Fruit fly (Drosophila melanogaster) whole organism, embryonic: Measurements from ENCODE around the gene et.

ENCODE experiments used
- C15 ChIP-seq: fragments of 200-800 bp; sonication (Bioruptor generic); IDR thresholded peaks from 3 replicates; pipeline ENCODE4 v1.3.6; 2022; ENCODE audit warnings: missing biosample characterization, missing genetic modification characterization
- CG10654 ChIP-seq: fragments of 200-800 bp; sonication (Bioruptor generic); optimal IDR thresholded peaks from 2 replicates; lab custom pipeline; 2016; ENCODE audit warnings: missing biosample characterization, missing genetic modification characterization
- CG10959 ChIP-seq: fragments of 200-800 bp; sonication (Bioruptor generic); IDR thresholded peaks from 2 replicates; pipeline ENCODE4 v1.3.6; 2022; ENCODE audit warnings: missing biosample characterization, missing genetic modification characterization
- CG11085 ChIP-seq: fragments of 200-800 bp; sonication (Bioruptor generic); IDR thresholded peaks from 2 replicates; pipeline ENCODE4 v1.3.6; 2022; ENCODE audit warnings: missing biosample characterization, missing genetic modification characterization
- CG15011 ChIP-seq: fragments of 200-800 bp; sonication (Bioruptor generic); optimal IDR thresholded peaks from 3 replicates; lab custom pipeline; 2018; ENCODE audit warnings: missing biosample characterization, mild to moderate bottlenecking, missing genetic modification characterization
- CG15269 ChIP-seq: fragments of 200-800 bp; sonication (Bioruptor generic); optimal IDR thresholded peaks from 2 replicates; lab custom pipeline; 2018; ENCODE audit warnings: missing biosample characterization, mild to moderate bottlenecking, missing genetic modification characterization, moderate library complexity
- CG17385 ChIP-seq: fragments of 200-800 bp; sonication (Bioruptor generic); optimal IDR thresholded peaks from 3 replicates; lab custom pipeline; 2018; ENCODE audit warnings: missing biosample characterization, mild to moderate bottlenecking, missing genetic modification characterization
- CG18262 ChIP-seq: fragments of 200-800 bp; optimal IDR thresholded peaks from 3 replicates; lab custom pipeline; 2019; ENCODE audit warnings: missing biosample characterization, mild to moderate bottlenecking, missing genetic modification characterization, moderate library complexity
- CG2116 ChIP-seq: fragments of 200-800 bp; sonication (Bioruptor generic); optimal IDR thresholded peaks from 3 replicates; lab custom pipeline; 2018; ENCODE audit warnings: missing biosample characterization, mild to moderate bottlenecking, missing genetic modification characterization
- CG32772 ChIP-seq: fragments of 200-800 bp; sonication (Bioruptor generic); IDR thresholded peaks from 2 replicates; pipeline ENCODE4 v1.3.6; 2022; ENCODE audit warnings: missing biosample characterization, missing genetic modification characterization
- CG33213 ChIP-seq: fragments of 200-800 bp; sonication (Bioruptor generic); optimal IDR thresholded peaks from 3 replicates; lab custom pipeline; 2016; ENCODE audit warnings: missing biosample characterization, missing genetic modification characterization
- CG34422 ChIP-seq: fragments of 200-800 bp; sonication (Bioruptor generic); IDR thresholded peaks from 3 replicates; pipeline ENCODE4 v1.3.6; 2022; ENCODE audit warnings: missing biosample characterization, missing genetic modification characterization
- CG4424 ChIP-seq: fragments of 200-800 bp; sonication (Bioruptor generic); optimal IDR thresholded peaks from 3 replicates; lab custom pipeline; 2016; ENCODE audit warnings: missing biosample characterization, missing genetic modification characterization
- CG8924 ChIP-seq: fragments of 200-800 bp; optimal IDR thresholded peaks from 3 replicates; lab custom pipeline; 2019; ENCODE audit warnings: missing biosample characterization, mild to moderate bottlenecking, missing genetic modification characterization, moderate library complexity
- CrebB ChIP-seq: fragments of 200-800 bp; sonication (Bioruptor generic); optimal IDR thresholded peaks from 3 replicates; lab custom pipeline; 2018; ENCODE audit warnings: missing biosample characterization, mild to moderate bottlenecking, missing genetic modification characterization
- Dbx ChIP-seq: fragments of 200-800 bp; sonication (Bioruptor generic); IDR thresholded peaks from 3 replicates; pipeline ENCODE4 v1.3.6; 2022; ENCODE audit warnings: missing biosample characterization, missing genetic modification characterization
- Fer1 ChIP-seq: fragments of 200-800 bp; sonication (Bioruptor generic); optimal IDR thresholded peaks from 2 replicates; lab custom pipeline; 2017; ENCODE audit warnings: missing biosample characterization, mild to moderate bottlenecking, missing genetic modification characterization
- H2.0 ChIP-seq: fragments of 200-800 bp; sonication (Bioruptor generic); IDR thresholded peaks from 2 replicates; pipeline ENCODE4 v1.3.6; 2022; ENCODE audit warnings: missing biosample characterization, missing genetic modification characterization
- HLH4C ChIP-seq: fragments of 200-800 bp; sonication (Bioruptor generic); IDR thresholded peaks from 3 replicates; pipeline ENCODE4 v1.3.6; 2022; ENCODE audit warnings: missing biosample characterization, missing genetic modification characterization; ENCODE audit not compliant: partially characterized antibody
- HLHmδ ChIP-seq: fragments of 200-800 bp; sonication (Bioruptor generic); optimal IDR thresholded peaks from 2 replicates; lab custom pipeline; 2018; ENCODE audit warnings: missing biosample characterization, mild to moderate bottlenecking, missing genetic modification characterization, moderate library complexity
- Hmr ChIP-seq: fragments of 200-800 bp; sonication (Bioruptor generic); optimal IDR thresholded peaks from 3 replicates; lab custom pipeline; 2017; ENCODE audit warnings: mild to moderate bottlenecking, missing biosample characterization, missing genetic modification reagents, missing genetic modification characterization
- Hr39 ChIP-seq: fragments of >200 bp; optimal IDR thresholded peaks from 2 replicates; lab custom pipeline; 2017
- Lim3 ChIP-seq: fragments of 200-800 bp; sonication (Bioruptor generic); IDR thresholded peaks from 2 replicates; pipeline ENCODE4 v1.3.6; 2022; ENCODE audit warnings: missing biosample characterization, missing genetic modification characterization
- Spps ChIP-seq: fragments of 200-800 bp; sonication (Bioruptor generic); optimal IDR thresholded peaks from 2 replicates; lab custom pipeline; 2018; ENCODE audit warnings: missing biosample characterization, mild to moderate bottlenecking, missing genetic modification characterization
- Tbp ChIP-seq: fragments of >200 bp; optimal IDR thresholded peaks from 2 replicates; lab custom pipeline; 2018; ENCODE audit warnings: missing biosample characterization, missing genetic modification characterization
- Usf ChIP-seq: fragments of 200-800 bp; sonication (Bioruptor generic); optimal IDR thresholded peaks from 2 replicates; lab custom pipeline; 2017; ENCODE audit warnings: missing genotype, missing biosample characterization, missing genetic modification characterization
- al ChIP-seq: fragments of 200-800 bp; sonication (Bioruptor generic); IDR thresholded peaks from 2 replicates; pipeline ENCODE4 v1.3.6; 2022; ENCODE audit warnings: missing biosample characterization, missing genetic modification characterization
- ase ChIP-seq: fragments of 200-800 bp; sonication (Bioruptor generic); IDR thresholded peaks from 3 replicates; pipeline ENCODE4 v1.3.6; 2022; ENCODE audit warnings: missing biosample characterization, missing genetic modification characterization
- cg ChIP-seq: fragments of 200-800 bp; sonication (Bioruptor generic); optimal IDR thresholded peaks from 3 replicates; lab custom pipeline; 2019; ENCODE audit warnings: missing biosample characterization, mild to moderate bottlenecking, missing genetic modification characterization, moderate library complexity
- chn ChIP-seq: fragments of 200-800 bp; sonication (Bioruptor generic); optimal IDR thresholded peaks from 2 replicates; lab custom pipeline; 2016; ENCODE audit warnings: missing biosample characterization, missing genetic modification characterization
- crp ChIP-seq, 2 experiments: fragments of 200-800 bp; sonication (Bioruptor generic); optimal IDR thresholded peaks; 2 replicates in 1 of 2; 3 replicates in 1 of 2; lab custom pipeline; 2017; ENCODE audit warnings: missing biosample characterization in 2 of 2, missing genetic modification characterization in 2 of 2, mild to moderate bottlenecking in 1 of 2, moderate library complexity in 1 of 2
- dan ChIP-seq: fragments of 200-800 bp; sonication (Bioruptor generic); IDR thresholded peaks from 2 replicates; pipeline ENCODE4 v1.3.6; 2022; ENCODE audit warnings: missing biosample characterization, missing genetic modification characterization
- dmrt11E ChIP-seq: fragments of 200-800 bp; sonication (Bioruptor generic); optimal IDR thresholded peaks from 3 replicates; lab custom pipeline; 2018; ENCODE audit warnings: missing biosample characterization, mild to moderate bottlenecking, missing genetic modification characterization, moderate library complexity
- fru ChIP-seq: fragments of >200 bp; optimal IDR thresholded peaks from 2 replicates; lab custom pipeline; 2017
- gfzf ChIP-seq: fragments of 200-800 bp; sonication (Bioruptor generic); optimal IDR thresholded peaks from 2 replicates; lab custom pipeline; 2016; ENCODE audit warnings: missing biosample characterization, mild to moderate bottlenecking, missing genetic modification characterization, moderate library complexity
- grau ChIP-seq: fragments of 200-800 bp; optimal IDR thresholded peaks from 3 replicates; lab custom pipeline; 2019; ENCODE audit warnings: missing biosample characterization, mild to moderate bottlenecking, missing genetic modification characterization, moderate library complexity
- grn ChIP-seq: fragments of 200-800 bp; sonication (Bioruptor generic); optimal IDR thresholded peaks from 3 replicates; lab custom pipeline; 2017; ENCODE audit warnings: missing biosample characterization, missing genetic modification characterization
- ind ChIP-seq: fragments of 200-800 bp; sonication (Bioruptor generic); optimal IDR thresholded peaks from 3 replicates; lab custom pipeline; 2016; ENCODE audit warnings: missing biosample characterization, missing genetic modification characterization
- mirr ChIP-seq: fragments of 200-800 bp; sonication (Bioruptor generic); optimal IDR thresholded peaks from 3 replicates; lab custom pipeline; 2018; ENCODE audit warnings: missing biosample characterization, mild to moderate bottlenecking, missing genetic modification characterization
- p53 ChIP-seq: fragments of 200-800 bp; sonication (Bioruptor generic); optimal IDR thresholded peaks from 2 replicates; lab custom pipeline; 2016; ENCODE audit warnings: missing biosample characterization, missing genetic modification characterization
- pfk ChIP-seq: fragments of 200-800 bp; sonication (Bioruptor generic); optimal IDR thresholded peaks from 2 replicates; lab custom pipeline; 2018; ENCODE audit warnings: missing biosample characterization, mild to moderate bottlenecking, missing genetic modification characterization, moderate library complexity
- phol ChIP-seq: fragments of 200-800 bp; sonication (Bioruptor generic); optimal IDR thresholded peaks from 3 replicates; lab custom pipeline; 2018; ENCODE audit warnings: missing biosample characterization, mild to moderate bottlenecking, missing genetic modification characterization, moderate library complexity
- psq ChIP-seq: fragments of 200-800 bp; sonication (Bioruptor generic); optimal IDR thresholded peaks from 2 replicates; lab custom pipeline; 2017; ENCODE audit warnings: missing biosample characterization, missing genetic modification characterization
- rib ChIP-seq: fragments of 200-800 bp; sonication (Bioruptor generic); IDR thresholded peaks from 2 replicates; pipeline ENCODE4 v1.3.6; 2022; ENCODE audit warnings: missing biosample characterization, missing genetic modification characterization
- row ChIP-seq: fragments of 200-800 bp; sonication (Bioruptor generic); IDR thresholded peaks from 3 replicates; pipeline ENCODE4 v1.3.6; 2022; ENCODE audit warnings: missing biosample characterization, missing genetic modification characterization
- run ChIP-seq: fragments of 200-800 bp; sonication (Bioruptor generic); optimal IDR thresholded peaks from 3 replicates; lab custom pipeline; 2018; ENCODE audit warnings: missing biosample characterization, mild to moderate bottlenecking, missing genetic modification characterization
- seq ChIP-seq: fragments of 200-800 bp; sonication (Bioruptor generic); IDR thresholded peaks from 2 replicates; pipeline ENCODE4 v1.3.6; 2022; ENCODE audit warnings: missing biosample characterization, missing genetic modification characterization
- so ChIP-seq: fragments of 200-800 bp; sonication (Bioruptor generic); IDR thresholded peaks from 3 replicates; pipeline ENCODE4 v1.3.6; 2022; ENCODE audit warnings: missing biosample characterization, missing genetic modification characterization
- sob ChIP-seq: fragments of 200-800 bp; sonication (Bioruptor generic); IDR thresholded peaks from 2 replicates; pipeline ENCODE4 v1.3.6; 2022; ENCODE audit warnings: missing biosample characterization, missing genetic modification characterization
- toy ChIP-seq: fragments of 200-800 bp; sonication (Bioruptor generic); IDR thresholded peaks from 2 replicates; pipeline ENCODE4 v1.3.6; 2022; ENCODE audit warnings: missing biosample characterization, missing genetic modification characterization
- zen ChIP-seq: fragments of 200-800 bp; sonication (Bioruptor generic); optimal IDR thresholded peaks from 3 replicates; lab custom pipeline; 2018; ENCODE audit warnings: missing biosample characterization, mild to moderate bottlenecking, missing genetic modification characterization, moderate library complexity
- zf30C ChIP-seq: fragments of 200-800 bp; sonication (Bioruptor generic); optimal IDR thresholded peaks from 3 replicates; lab custom pipeline; 2018; ENCODE audit warnings: missing biosample characterization, mild to moderate bottlenecking, missing genetic modification characterization

The et gene

dm6 chrX:19637002-19637420 is 38.7 kb downstream of the et start (continued):
- TF ChIP-seq HLHmδ: peak; percentile 80
- TF ChIP-seq Dbx: no peak
- peak; percentile 29 for TF ChIP-seq Fer1 (GFP tag; lab: Kevin White, UChicago)
- no peak for TF ChIP-seq rib (GFP tag; lab: Robert Waterston, UW)

dm6 chrX:19631365-19631832 is 44.3 kb downstream of the et start:
- TF ChIP-seq chn (GFP tag; lab: Kevin White, UChicago) (no peak), CG34422 (GFP tag; lab: Robert Waterston, UW) (peak; percentile 75; the same call in 1 of the 3 replicates), CG11085 (GFP tag; lab: Robert Waterston, UW) (no peak), CG32772 (no peak), p53 (GFP tag; lab: Kevin White, UChicago) (peak; percentile 98), Spps (no peak), run (tag; lab: Kevin White, UChicago) (no peak), CG17385 (peak; percentile 29), CG4424 (GFP tag; lab: Kevin White, UChicago) (no peak), toy (GFP tag; lab: Robert Waterston, UW) (no peak), Tbp (GFP tag; lab: Kevin White, UChicago) (no peak), zen (tag; lab: Kevin White, UChicago) (no peak), al (GFP tag; lab: Robert Waterston, UW) (no peak), CG10654 (GFP tag; lab: Kevin White, UChicago) (no peak), grn (GFP tag; lab: Kevin White, UChicago) (no peak), sob (no peak), ase (no peak), fru (lab: Kevin White, UChicago) (no peak), cg (peak; percentile 92), Hmr (GFP tag; lab: Kevin White, UChicago) (no peak), gfzf (GFP tag; lab: Kevin White, UChicago) (no peak), Usf (GFP tag; lab: Kevin White, UChicago) (no peak), phol (tag; lab: Kevin White, UChicago) (no peak), C15 (no peak), grau (tag; lab: Kevin White, UChicago) (no peak), crp (GFP tag; optimal IDR thresholded peaks at IDR 0.05; lab: Kevin White, UChicago) (peak in 1 of 2 experiments; percentile 51), Hr39 (lab: Kevin White, UChicago) (no peak), CG15011 (no peak), so (GFP tag; lab: Robert Waterston, UW) (no peak), mirr (GFP tag; lab: Kevin White, UChicago) (no peak), CrebB (tag; lab: Kevin White, UChicago) (no peak), CG8924 (tag; lab: Kevin White, UChicago) (no peak), CG18262 (no peak), dmrt11E (tag; lab: Kevin White, UChicago) (no peak), H2.0 (GFP tag; lab: Robert Waterston, UW) (no peak), pfk (no peak), seq (GFP tag; lab: Robert Waterston, UW) (no peak), dan (GFP tag; lab: Robert Waterston, UW) (no peak), Lim3 (no peak), zf30C (GFP tag; lab: Kevin White, UChicago) (no peak), CG33213 (GFP tag; lab: Kevin White, UChicago) (no peak), psq (GFP tag; lab: Kevin White, UChicago) (no peak), CG10959 (GFP tag; lab: Robert Waterston, UW) (no peak), ind (GFP tag; lab: Kevin White, UChicago) (no peak), CG15269 (tag; lab: Kevin White, UChicago) (no peak), HLH4C (GFP tag; lab: Robert Waterston, UW) (0 out of 3 replicates have a peak, but pooled peaks have one; percentile 44), CG2116 (no peak), row (no peak)
